Worm (Caenorhabditis elegans) whole organism, midembryonic: Measurements from ENCODE around the gene cal-1.

Experiments used
- med-1 ChIP-seq: sonication (generic microtip); optimal IDR thresholded peaks from 2 replicates; lab custom pipeline; 2017; ENCODE audit warnings: missing genetic modification characterization, mild to moderate bottlenecking, missing compliant biosample characterization, antibody characterized with exemption, missing genetic modification reagents; ENCODE audit not compliant: insufficient read depth
- ztf-23 ChIP-seq: fragments of 200-800 bp; sonication (Bioruptor generic); IDR thresholded peaks from 2 replicates; pipeline ENCODE4 v1.3.6; 2022; ENCODE audit warnings: missing genetic modification reagents, missing genetic modification characterization, missing compliant biosample characterization
- ztf-29 ChIP-seq: fragments of 200-800 bp; sonication (Bioruptor generic); IDR thresholded peaks from 2 replicates; pipeline ENCODE4 v1.3.6; 2022; ENCODE audit warnings: missing genetic modification reagents, missing genetic modification characterization, missing compliant biosample characterization

ce11 chrV:12541207-12541606, 24.2 kb upstream of the cal-1 start:
- no peak for TF ChIP-seq ztf-29 (GFP tag; lab: Robert Waterston, UW)
- no peak for TF ChIP-seq med-1
- TF ChIP-seq ztf-23 (GFP tag; lab: Robert Waterston, UW), result no peak
